Fruit fly (Drosophila melanogaster): ENCODE data around the gene Chrac-14.

Chrac-14 gene

dm6 chr2L:8480825-8481224, 43.6 kb downstream of the Chrac-14 start:
- TF ChIP-seq noc (tag; optimal IDR thresholded peaks at IDR 0.05) = peak; percentile 3

dm6 chr2L:8481623-8482424, 44.6 kb downstream of the Chrac-14 start, which contains the start of gene CG43796:
Gene CG43796, plus strand, starts transcription at chr2L:8482374.
- no peak for TF ChIP-seq noc (tag; optimal IDR thresholded peaks at IDR 0.05)

dm6 chr2L:8485562-8485961, 48.4 kb downstream of the Chrac-14 start:
- TF ChIP-seq noc (tag; optimal IDR thresholded peaks at IDR 0.05) = no peak
